Worm (Caenorhabditis elegans): Measurements from ENCODE around the gene mrps-21.
A peak's percentile ranks its signal among the peaks of the same experiment; 100 is the strongest.

The mrps-21 gene

DNA sequence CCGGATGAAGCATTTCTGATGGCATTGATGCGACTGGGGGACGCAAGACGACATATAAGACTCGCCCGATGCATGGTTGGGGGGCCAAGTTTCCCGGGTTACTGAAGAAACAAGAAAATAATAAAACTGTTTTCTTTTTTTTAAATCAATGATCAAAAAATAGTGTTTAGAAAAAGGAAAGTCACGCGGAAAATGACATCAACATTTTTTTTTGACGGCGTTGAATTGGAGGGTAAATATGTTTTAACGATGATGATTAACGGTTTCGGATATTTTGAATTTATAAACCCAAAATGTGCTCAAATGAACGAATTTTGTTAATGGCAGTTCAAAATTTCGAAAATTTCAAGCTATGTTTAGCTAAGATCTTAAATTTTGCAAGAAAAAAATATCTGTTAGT is 44.6 kb upstream of the mrps-21 start, which contains the start of gene ogdh-1:
Gene ogdh-1 (minus strand): TSS at position 101 of the 400 bp plus-strand sequence.
- no peak for TF ChIP-seq ceh-16 (tag; optimal IDR thresholded peaks at IDR 0.05)
- no peak for TF ChIP-seq lin-11 (tag; optimal IDR thresholded peaks at IDR 0.05)
- TF ChIP-seq ceh-82 (tag; optimal IDR thresholded peaks at IDR 0.05) = no peak
- TF ChIP-seq nhr-6 (tag; optimal IDR thresholded peaks at IDR 0.05) = no peak
- TF ChIP-seq unc-39 (tag; optimal IDR thresholded peaks at IDR 0.05) = no peak
- TF ChIP-seq fos-1 (tag; optimal IDR thresholded peaks at IDR 0.05) = no peak

ce11 chrIV:4692463-4692862 is 33.1 kb upstream of the mrps-21 start, which contains the start of gene spe-51:
spe-51 (plus strand) TSS chrIV:4692763.
- TF ChIP-seq sem-4 (tag; optimal IDR thresholded peaks at IDR 0.05) (no peak), snpc-4 (tag; optimal IDR thresholded peaks at IDR 0.05) (no peak), sma-3 (GFP tag; optimal IDR thresholded peaks at IDR 0.05) (no peak), mbf-1 (tag; optimal IDR thresholded peaks at IDR 0.05) (no peak), nhr-6 (tag; optimal IDR thresholded peaks at IDR 0.05) (no peak), lin-11 (tag; optimal IDR thresholded peaks at IDR 0.05) (no peak), F13H6.1 (tag; optimal IDR thresholded peaks at IDR 0.05) (no peak), nhr-77 (tag; optimal IDR thresholded peaks at IDR 0.05) (no peak), skn-1 (tag; optimal IDR thresholded peaks at IDR 0.05) (no peak), ztf-11 (tag; optimal IDR thresholded peaks at IDR 0.05) (no peak), nhr-237 (tag; optimal IDR thresholded peaks at IDR 0.05) (no peak), unc-55 (GFP tag; optimal IDR thresholded peaks at IDR 0.05) (no peak), ztf-4 (tag; optimal IDR thresholded peaks at IDR 0.05) (no peak), Y55F3AM.14 (GFP tag; optimal IDR thresholded peaks at IDR 0.05) (no peak)

DNA sequence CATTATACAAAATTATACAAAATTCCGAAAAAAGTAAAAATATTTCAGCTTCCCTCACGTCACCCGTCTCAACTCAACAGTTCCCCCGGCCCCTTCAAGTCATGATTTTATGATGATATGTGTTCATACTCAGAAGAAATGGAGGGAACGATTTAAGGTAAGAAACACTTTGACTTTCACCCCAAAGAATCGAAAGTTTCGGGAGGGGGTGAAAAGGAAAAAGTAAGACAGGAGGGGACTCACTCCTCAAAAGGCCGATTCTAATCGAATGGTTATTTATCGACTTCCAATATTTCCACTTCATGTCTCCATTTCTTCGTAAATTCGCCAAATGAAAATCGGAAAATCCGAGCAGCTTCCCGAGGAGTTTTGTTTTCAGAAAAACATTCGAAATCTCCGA is 28.9 kb upstream of the mrps-21 start, which contains the start of gene bus-4:
Gene bus-4 (plus strand): TSS at position 49 of the 400 bp plus-strand sequence.
- no peak for TF ChIP-seq ztf-11 (tag; optimal IDR thresholded peaks at IDR 0.05)
- TF ChIP-seq blmp-1 (tag; optimal IDR thresholded peaks at IDR 0.05; ENCODE audit: insufficient read depth) = peak; percentile 61

DNA sequence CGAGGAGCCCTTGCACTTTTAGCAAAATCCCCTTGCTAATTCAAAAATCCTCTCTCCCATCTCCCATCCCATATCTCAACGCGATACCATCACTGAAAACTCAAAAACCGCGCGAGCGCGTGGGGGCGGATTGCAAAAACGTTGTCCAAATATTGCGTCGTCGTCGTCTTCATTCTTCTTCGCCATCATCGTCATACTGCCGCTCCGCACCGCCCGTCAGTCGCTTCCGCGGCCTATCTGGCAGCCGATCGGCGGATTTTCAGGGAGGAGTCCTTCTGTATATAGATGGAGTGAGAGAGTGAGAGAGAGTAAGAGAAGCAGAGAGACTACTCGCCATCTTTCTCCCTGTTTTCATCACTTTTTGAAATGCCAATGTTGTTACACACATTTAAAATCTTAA is 27.6 kb upstream of the mrps-21 start:
- no peak for TF ChIP-seq ceh-16 (tag; optimal IDR thresholded peaks at IDR 0.05)
- no peak for TF ChIP-seq Y55F3AM.14 (GFP tag; optimal IDR thresholded peaks at IDR 0.05)
- no peak for TF ChIP-seq mab-5 (tag; optimal IDR thresholded peaks at IDR 0.05)
- no peak for TF ChIP-seq lsy-2 (tag; optimal IDR thresholded peaks at IDR 0.05)
- TF ChIP-seq nhr-77 (tag; optimal IDR thresholded peaks at IDR 0.05) = no peak
- no peak for TF ChIP-seq nhr-129 (tag; optimal IDR thresholded peaks at IDR 0.05)
- no peak for TF ChIP-seq sma-9 (GFP tag; optimal IDR thresholded peaks at IDR 0.05)
- no peak for TF ChIP-seq sma-9 (tag; optimal IDR thresholded peaks at IDR 0.05)
- no peak for TF ChIP-seq nhr-25 (tag; optimal IDR thresholded peaks at IDR 0.05)
- no peak for TF ChIP-seq F13H6.1 (tag; optimal IDR thresholded peaks at IDR 0.05)
- TF ChIP-seq elt-1 (tag; optimal IDR thresholded peaks at IDR 0.05) = no peak
- no peak for TF ChIP-seq gmeb-1 (tag; optimal IDR thresholded peaks at IDR 0.05)
- no peak for TF ChIP-seq snpc-4 (tag; optimal IDR thresholded peaks at IDR 0.05)
- TF ChIP-seq peb-1 (tag; optimal IDR thresholded peaks at IDR 0.05) = no peak
- no peak for TF ChIP-seq ztf-4 (tag; optimal IDR thresholded peaks at IDR 0.05)
- TF ChIP-seq dmd-4 (tag; optimal IDR thresholded peaks at IDR 0.05) = no peak
- no peak for TF ChIP-seq egl-27 (tag; optimal IDR thresholded peaks at IDR 0.05)
- TF ChIP-seq elt-3 (tag; optimal IDR thresholded peaks at IDR 0.05) = no peak
- no peak for TF ChIP-seq R02D3.7 (tag; optimal IDR thresholded peaks at IDR 0.05)

- TF ChIP-seq crh-2 (tag; optimal IDR thresholded peaks at IDR 0.05) (no peak), nhr-129 (tag; optimal IDR thresholded peaks at IDR 0.05) (no peak), R02D3.7 (tag; optimal IDR thresholded peaks at IDR 0.05) (no peak), alr-1 (tag; optimal IDR thresholded peaks at IDR 0.05) (no peak), gmeb-1 (tag; optimal IDR thresholded peaks at IDR 0.05) (no peak), ztf-11 (tag; optimal IDR thresholded peaks at IDR 0.05) (no peak), aly-2 (tag; optimal IDR thresholded peaks at IDR 0.05) (no peak), ama-1 (optimal IDR thresholded peaks at IDR 0.05) (no peak), mab-5 (tag; optimal IDR thresholded peaks at IDR 0.05) (no peak), blmp-1 (tag; optimal IDR thresholded peaks at IDR 0.05; ENCODE audit: insufficient read depth) (no peak), C34F6.9 (tag; optimal IDR thresholded peaks at IDR 0.05) (no peak), sma-3 (GFP tag; optimal IDR thresholded peaks at IDR 0.05) (no peak), lin-39 (tag; optimal IDR thresholded peaks at IDR 0.05) (no peak), ZK546.5 (tag; optimal IDR thresholded peaks at IDR 0.05) (no peak), nhr-11 (tag; optimal IDR thresholded peaks at IDR 0.05) (no peak)
These were observed 27.0 kb upstream of the mrps-21 start for ce11 chrIV:4686291-4686830.

All from whole organism, L2 larva.